Worm (Caenorhabditis elegans) whole organism, L2 larva: ENCODE results near the gene npr-10.
A peak's percentile ranks its signal among the peaks of the same experiment; 100 is the strongest.

Experiments
- C34F6.9 ChIP-seq: fragments of 150-350 bp; optimal IDR thresholded peaks from 2 replicates; lab custom pipeline; 2014; ENCODE audit warnings: missing biosample characterization, missing genetic modification characterization
- F13H6.1 ChIP-seq: sonication (generic microtip); optimal IDR thresholded peaks from 2 replicates; lab custom pipeline; 2016; ENCODE audit warnings: missing genetic modification characterization, missing compliant biosample characterization
- R02D3.7 ChIP-seq: fragments of 150-350 bp; optimal IDR thresholded peaks from 2 replicates; lab custom pipeline; 2014; ENCODE audit warnings: missing biosample characterization, missing genetic modification characterization
- Y55F3AM.14 ChIP-seq: fragments of 200-800 bp; sonication (Bioruptor generic); optimal IDR thresholded peaks from 2 replicates; lab custom pipeline; 2018; ENCODE audit warnings: mild to moderate bottlenecking, missing genetic modification characterization, missing compliant biosample characterization
- alr-1 ChIP-seq: fragments of 150-350 bp; optimal IDR thresholded peaks from 2 replicates; lab custom pipeline; 2014; ENCODE audit warnings: missing biosample characterization, missing genetic modification characterization
- aly-2 ChIP-seq: fragments of 150-350 bp; optimal IDR thresholded peaks from 2 replicates; lab custom pipeline; 2014; ENCODE audit warnings: missing biosample characterization, missing genetic modification characterization
- blmp-1 ChIP-seq: sonication (generic microtip); optimal IDR thresholded peaks from 2 replicates; lab custom pipeline; 2017; ENCODE audit warnings: missing genetic modification characterization, mild to moderate bottlenecking, missing compliant biosample characterization, antibody characterized with exemption, moderate library complexity; ENCODE audit not compliant: insufficient read depth
- ceh-82 ChIP-seq: fragments of 150-350 bp; optimal IDR thresholded peaks from 2 replicates; lab custom pipeline; 2014; ENCODE audit warnings: missing biosample characterization, missing genetic modification characterization
- crh-2 ChIP-seq: sonication (generic microtip); optimal IDR thresholded peaks from 2 replicates; lab custom pipeline; 2017; ENCODE audit warnings: missing biosample characterization, missing genetic modification characterization
- dmd-4 ChIP-seq: sonication (generic microtip); optimal IDR thresholded peaks from 2 replicates; lab custom pipeline; 2017; ENCODE audit warnings: missing biosample characterization, missing genetic modification characterization
- egl-27 ChIP-seq: sonication (generic microtip); optimal IDR thresholded peaks from 3 replicates; lab custom pipeline; 2017; ENCODE audit warnings: missing biosample characterization, missing genetic modification reagents, missing genetic modification characterization
- elt-1 ChIP-seq: fragments of 150-350 bp; optimal IDR thresholded peaks from 2 replicates; lab custom pipeline; 2014; ENCODE audit warnings: missing biosample characterization, missing genetic modification characterization
- elt-3 ChIP-seq: sonication (generic microtip); optimal IDR thresholded peaks from 2 replicates; lab custom pipeline; 2017; ENCODE audit warnings: missing biosample characterization, missing genetic modification characterization
- fos-1 ChIP-seq: fragments of 150-350 bp; optimal IDR thresholded peaks from 2 replicates; lab custom pipeline; 2014; ENCODE audit warnings: missing biosample characterization, missing genetic modification characterization
- gmeb-1 ChIP-seq: fragments of 150-350 bp; optimal IDR thresholded peaks from 2 replicates; lab custom pipeline; 2014; ENCODE audit warnings: missing biosample characterization, missing genetic modification characterization
- lin-13 ChIP-seq: fragments of 150-350 bp; optimal IDR thresholded peaks from 2 replicates; lab custom pipeline; 2014; ENCODE audit warnings: missing biosample characterization, missing genetic modification reagents, missing genetic modification characterization
- lin-39 ChIP-seq: fragments of 150-350 bp; optimal IDR thresholded peaks from 2 replicates; lab custom pipeline; 2014; ENCODE audit warnings: missing biosample characterization, missing genetic modification reagents, missing genetic modification characterization
- lsy-2 ChIP-seq, 2 experiments: fragments of 150-350 bp in 1 of 2; sonication (generic microtip) in 1 of 2; optimal IDR thresholded peaks; 2 replicates each; lab custom pipeline; 2014 to 2017; ENCODE audit warnings: missing biosample characterization in 2 of 2, missing genetic modification characterization in 2 of 2
- mbf-1 ChIP-seq: sonication (generic microtip); optimal IDR thresholded peaks from 2 replicates; lab custom pipeline; 2017; ENCODE audit warnings: missing biosample characterization, missing genetic modification characterization
- mdl-1 ChIP-seq, 2 experiments: fragments of 150-350 bp in 1 of 2; sonication (generic microtip) in 1 of 2; optimal IDR thresholded peaks; 2 replicates each; lab custom pipeline; 2017; ENCODE audit warnings: missing biosample characterization in 2 of 2, missing genetic modification characterization in 2 of 2
- nhr-10 ChIP-seq: sonication (generic microtip); optimal IDR thresholded peaks from 2 replicates; lab custom pipeline; 2017; ENCODE audit warnings: missing biosample characterization, missing genetic modification characterization
- nhr-11 ChIP-seq: fragments of 150-350 bp; optimal IDR thresholded peaks from 2 replicates; lab custom pipeline; 2014; ENCODE audit warnings: missing biosample characterization, missing genetic modification characterization
- nhr-129 ChIP-seq: fragments of 150-350 bp; optimal IDR thresholded peaks from 2 replicates; lab custom pipeline; 2014; ENCODE audit warnings: missing biosample characterization, missing genetic modification characterization
- nhr-23 ChIP-seq: fragments of 150-350 bp; optimal IDR thresholded peaks from 2 replicates; lab custom pipeline; 2014; ENCODE audit warnings: missing biosample characterization, missing genetic modification reagents, missing genetic modification characterization
- nhr-6 ChIP-seq: fragments of 150-350 bp; optimal IDR thresholded peaks from 2 replicates; lab custom pipeline; 2014; ENCODE audit warnings: missing biosample characterization, missing genetic modification characterization
- sem-4 ChIP-seq: fragments of 150-350 bp; optimal IDR thresholded peaks from 2 replicates; lab custom pipeline; 2014; ENCODE audit warnings: missing biosample characterization, missing genetic modification reagents, missing genetic modification characterization
- skn-1 ChIP-seq: sonication (generic microtip); optimal IDR thresholded peaks from 2 replicates; lab custom pipeline; 2017; ENCODE audit warnings: missing biosample characterization, missing genetic modification characterization
- sma-9 ChIP-seq, 2 experiments: fragments of 150-350 bp in 1 of 2; sonication (generic microtip) in 1 of 2; optimal IDR thresholded peaks; 2 replicates each; lab custom pipeline; 2014 to 2016; ENCODE audit warnings: missing genetic modification characterization in 2 of 2, mild to moderate bottlenecking in 1 of 2, missing biosample characterization in 1 of 2, missing compliant biosample characterization in 1 of 2, missing genetic modification reagents in 1 of 2, moderate library complexity in 1 of 2
- unc-55 ChIP-seq: fragments of 150-350 bp; sonication (generic microtip); optimal IDR thresholded peaks from 3 replicates; lab custom pipeline; 2014; ENCODE audit warnings: missing biosample characterization, missing genetic modification reagents, missing genetic modification characterization
- unc-62 ChIP-seq: fragments of 150-350 bp; optimal IDR thresholded peaks from 2 replicates; lab custom pipeline; 2014; ENCODE audit warnings: missing biosample characterization, missing genetic modification reagents, missing genetic modification characterization
- zag-1 ChIP-seq: fragments of 150-350 bp; optimal IDR thresholded peaks from 2 replicates; lab custom pipeline; 2014; ENCODE audit warnings: missing biosample characterization, missing genetic modification characterization
- ztf-11 ChIP-seq: sonication (generic microtip); optimal IDR thresholded peaks from 2 replicates; lab custom pipeline; 2017; ENCODE audit warnings: missing biosample characterization, missing genetic modification characterization
- ztf-4 ChIP-seq: fragments of 150-350 bp; optimal IDR thresholded peaks from 2 replicates; lab custom pipeline; 2014; ENCODE audit warnings: missing biosample characterization, missing genetic modification characterization

npr-10 gene

DNA sequence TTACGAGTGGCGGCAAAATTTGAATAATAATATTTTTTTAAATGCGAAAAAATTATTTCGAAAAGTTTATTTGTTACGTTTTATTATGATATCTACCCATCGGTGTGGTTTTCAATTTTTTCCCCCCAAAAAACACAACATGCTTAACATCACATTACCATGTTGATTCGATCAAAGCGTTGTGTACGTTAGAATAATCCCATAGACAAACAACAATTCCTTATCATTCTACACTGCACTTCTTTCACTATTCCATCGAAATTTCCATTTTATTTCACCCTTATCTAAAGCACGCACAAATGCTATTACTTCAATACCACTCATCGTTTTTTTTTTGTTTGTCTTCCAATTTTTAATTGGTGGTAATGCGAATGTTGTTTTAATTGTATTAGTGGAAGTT lies 27.5 kb upstream of the npr-10 start:
- TF ChIP-seq F13H6.1 (tag; lab: Kevin White, UChicago) (peak; percentile 13), ztf-4 (no peak), fos-1 (peak; percentile 91), skn-1 (tag; lab: Kevin White, UChicago) (peak; percentile 43), nhr-129 (tag; lab: Kevin White, UChicago) (no peak), sma-9 (GFP tag; optimal IDR thresholded peaks at IDR 0.05; lab: Kevin White, UChicago) (peak; percentile 36), sma-9 (tag; optimal IDR thresholded peaks at IDR 0.05; lab: Kevin White, UChicago) (no peak), nhr-11 (tag; lab: Kevin White, UChicago) (no peak), crh-2 (tag; lab: Kevin White, UChicago) (peak; percentile 49), C34F6.9 (tag; lab: Kevin White, UChicago) (no peak)

ce11 chrX:13055560-13055959 lies 23.1 kb upstream of the npr-10 start, which contains the start of gene K03A11.6:
K03A11.6 (plus strand) TSS chrX:13055860.
- no peak for TF ChIP-seq sem-4 (tag; lab: Kevin White, UChicago)
- TF ChIP-seq unc-55 (GFP tag; lab: Kevin White, UChicago): no peak
- no peak for TF ChIP-seq skn-1 (tag; lab: Kevin White, UChicago)
- no peak for TF ChIP-seq crh-2 (tag; lab: Kevin White, UChicago)
- TF ChIP-seq zag-1 (tag; lab: Kevin White, UChicago): no peak
- no peak for TF ChIP-seq ceh-82 (tag; lab: Kevin White, UChicago)
- TF ChIP-seq nhr-129 (tag; lab: Kevin White, UChicago): no peak
- TF ChIP-seq C34F6.9 (tag; lab: Kevin White, UChicago): no peak
- TF ChIP-seq nhr-6 (tag; lab: Kevin White, UChicago): no peak
- TF ChIP-seq elt-1 (tag; lab: Kevin White, UChicago): no peak
- no peak for TF ChIP-seq unc-62 (GFP tag; lab: Kevin White, UChicago)

DNA sequence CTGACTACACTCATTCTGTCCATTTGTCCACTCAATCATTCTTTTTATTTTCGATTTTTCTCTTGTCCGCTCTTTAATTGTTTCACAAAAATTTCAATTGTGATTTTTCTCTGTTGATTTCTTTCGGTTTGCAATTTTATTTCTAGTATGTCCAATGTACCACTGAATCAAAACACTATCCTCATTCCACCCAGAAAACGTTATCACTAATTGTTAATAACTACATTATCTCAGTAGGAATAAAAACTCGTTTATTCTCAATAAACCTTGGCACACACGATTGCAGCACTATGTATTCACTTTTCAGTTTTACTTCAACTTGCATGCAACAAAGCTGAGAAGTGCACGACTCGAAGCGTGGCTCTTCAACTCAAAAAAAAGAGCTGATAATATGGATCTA lies 18.9 kb upstream of the npr-10 start, which contains the start of gene K03A11.1:
Gene K03A11.1 (plus strand): TSS at position 301 of the 400 bp plus-strand sequence.
- TF ChIP-seq Y55F3AM.14 (GFP tag; lab: Kevin White, UChicago) (no peak), nhr-6 (tag; lab: Kevin White, UChicago) (no peak), nhr-11 (tag; lab: Kevin White, UChicago) (no peak), alr-1 (tag; lab: Kevin White, UChicago) (no peak), ceh-82 (tag; lab: Kevin White, UChicago) (no peak), sma-9 (GFP tag; optimal IDR thresholded peaks at IDR 0.05; lab: Kevin White, UChicago) (no peak), sma-9 (tag; optimal IDR thresholded peaks at IDR 0.05; lab: Kevin White, UChicago) (no peak), crh-2 (tag; lab: Kevin White, UChicago) (no peak), lsy-2 (tag; optimal IDR thresholded peaks at IDR 0.05; lab: Kevin White, UChicago) (no peak), lin-39 (no peak), gmeb-1 (tag; lab: Kevin White, UChicago) (no peak), dmd-4 (tag; lab: Kevin White, UChicago) (no peak), unc-62 (GFP tag; lab: Kevin White, UChicago) (no peak), lin-13 (GFP tag; lab: Kevin White, UChicago) (no peak)

DNA sequence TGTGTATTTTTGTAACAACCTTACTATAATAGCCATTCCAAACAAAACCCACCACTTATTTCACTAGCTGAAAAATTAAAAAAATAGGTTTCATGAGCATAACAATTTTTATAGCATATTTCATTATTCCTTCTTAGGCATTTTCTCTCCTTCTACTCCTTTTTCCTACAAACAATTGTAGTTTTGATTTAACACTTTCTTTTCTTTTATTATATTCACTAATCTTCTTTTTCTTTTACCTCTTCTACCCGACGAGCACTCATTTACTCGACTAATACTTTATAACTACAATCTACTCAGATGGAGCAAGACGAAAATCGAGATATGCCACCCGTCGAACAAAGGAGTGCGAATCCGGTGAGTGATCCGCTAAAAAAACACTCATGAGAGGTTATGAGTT lies 15.7 kb upstream of the npr-10 start, which contains the start of gene C53C7.3:
Gene C53C7.3 (plus strand): TSS at position 301 of the 400 bp plus-strand sequence.
- TF ChIP-seq blmp-1 (tag; lab: Kevin White, UChicago) (no peak), nhr-10 (tag; lab: Kevin White, UChicago) (no peak), egl-27 (no peak), dmd-4 (tag; lab: Kevin White, UChicago) (no peak), nhr-23 (tag; lab: Kevin White, UChicago) (no peak), ztf-11 (tag; lab: Kevin White, UChicago) (no peak), nhr-129 (tag; lab: Kevin White, UChicago) (no peak), sem-4 (tag; lab: Kevin White, UChicago) (no peak), elt-3 (tag; lab: Kevin White, UChicago) (no peak), ceh-82 (tag; lab: Kevin White, UChicago) (no peak), elt-1 (tag; lab: Kevin White, UChicago) (no peak), aly-2 (tag; lab: Kevin White, UChicago) (no peak), skn-1 (tag; lab: Kevin White, UChicago) (no peak), sma-9 (GFP tag; optimal IDR thresholded peaks at IDR 0.05; lab: Kevin White, UChicago) (no peak), sma-9 (tag; optimal IDR thresholded peaks at IDR 0.05; lab: Kevin White, UChicago) (no peak), R02D3.7 (tag; lab: Kevin White, UChicago) (no peak), mdl-1 (tag; optimal IDR thresholded peaks at IDR 0.05; lab: Kevin White, UChicago) (no peak), mbf-1 (tag; lab: Kevin White, UChicago) (no peak)
